Worm (Caenorhabditis elegans) whole organism, L4/young adult: ENCODE data around the gene C25G4.8.
"Not testable (repeated sequence)": the region's sequence is repeated elsewhere in the genome, so short reads cannot be mapped to it uniquely, and the experiment has no call there.

ENCODE experiments used
- W03F9.2 ChIP-seq: fragments of 150-350 bp; optimal IDR thresholded peaks from 2 replicates; lab custom pipeline; 2014; ENCODE audit warnings: missing biosample characterization, missing genetic modification characterization
- dao-5 ChIP-seq: sonication (generic microtip); optimal IDR thresholded peaks from 2 replicates; lab custom pipeline; 2016; ENCODE audit warnings: missing genotype, missing genetic modification characterization, moderate library complexity, missing compliant biosample characterization

DNA sequence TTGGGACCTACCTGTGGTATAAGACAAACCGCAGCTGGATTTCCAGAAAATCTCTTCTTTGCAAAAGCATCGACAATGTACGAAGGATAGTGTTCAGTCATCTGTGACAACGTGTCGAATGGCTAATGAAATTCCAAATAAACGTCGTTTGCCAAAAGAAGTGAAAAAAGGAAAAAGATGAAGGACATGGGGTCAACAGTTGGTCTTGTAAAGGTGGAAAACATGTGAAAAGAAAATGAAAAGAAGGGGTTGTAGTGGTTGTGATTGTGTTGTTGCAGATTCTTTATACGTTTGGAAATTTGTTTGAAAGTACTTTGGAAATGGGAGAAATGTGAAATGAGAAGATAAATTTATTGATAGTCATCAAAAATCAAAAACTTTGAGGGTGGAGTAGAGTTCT lies 21.2 kb upstream of the C25G4.8 start, which contains the start of gene T04A11.4:
- not testable (repeated sequence) for TF ChIP-seq W03F9.2, dao-5 (tag; lab: Kevin White, UChicago)
